Fruit fly (Drosophila melanogaster) whole organism, pupa: ENCODE measurements around the gene hb.

Experiments
- CG13204 ChIP-seq: fragments of 200-800 bp; sonication (Bioruptor generic); optimal IDR thresholded peaks from 2 replicates; lab custom pipeline; 2018; ENCODE audit warnings: missing biosample characterization, mild to moderate bottlenecking, missing genetic modification characterization, moderate library complexity
- CG15710 ChIP-seq: fragments of 200-800 bp; sonication (Bioruptor generic); optimal IDR thresholded peaks from 2 replicates; lab custom pipeline; 2018; ENCODE audit warnings: missing biosample characterization, mild to moderate bottlenecking, missing genetic modification characterization, moderate library complexity
- CG17806 ChIP-seq: fragments of 200-800 bp; sonication (Bioruptor generic); optimal IDR thresholded peaks from 2 replicates; lab custom pipeline; 2018; ENCODE audit warnings: missing biosample characterization, mild to moderate bottlenecking, missing genetic modification characterization, moderate library complexity
- CG34367 ChIP-seq: fragments of 200-800 bp; sonication (Bioruptor generic); optimal IDR thresholded peaks from 2 replicates; lab custom pipeline; 2018; ENCODE audit warnings: missing biosample characterization, mild to moderate bottlenecking, missing genetic modification characterization
- CG9948 ChIP-seq: fragments of 200-800 bp; sonication (Bioruptor generic); optimal IDR thresholded peaks from 2 replicates; lab custom pipeline; 2018; ENCODE audit warnings: missing biosample characterization, mild to moderate bottlenecking, missing genetic modification characterization, moderate library complexity
- D1 ChIP-seq: fragments of 200-800 bp; sonication (Bioruptor generic); optimal IDR thresholded peaks from 2 replicates; lab custom pipeline; 2018; ENCODE audit warnings: missing biosample characterization, mild to moderate bottlenecking, missing genetic modification characterization, moderate library complexity
- Ets98B ChIP-seq: fragments of 200-800 bp; sonication (Bioruptor generic); IDR thresholded peaks from 2 replicates; pipeline ENCODE4 v1.3.6; 2022; ENCODE audit warnings: missing biosample characterization, missing genetic modification characterization
- Pif1A ChIP-seq: fragments of 200-800 bp; sonication (Bioruptor generic); optimal IDR thresholded peaks from 3 replicates; lab custom pipeline; 2016; ENCODE audit warnings: missing biosample characterization, missing genetic modification characterization

DNA sequence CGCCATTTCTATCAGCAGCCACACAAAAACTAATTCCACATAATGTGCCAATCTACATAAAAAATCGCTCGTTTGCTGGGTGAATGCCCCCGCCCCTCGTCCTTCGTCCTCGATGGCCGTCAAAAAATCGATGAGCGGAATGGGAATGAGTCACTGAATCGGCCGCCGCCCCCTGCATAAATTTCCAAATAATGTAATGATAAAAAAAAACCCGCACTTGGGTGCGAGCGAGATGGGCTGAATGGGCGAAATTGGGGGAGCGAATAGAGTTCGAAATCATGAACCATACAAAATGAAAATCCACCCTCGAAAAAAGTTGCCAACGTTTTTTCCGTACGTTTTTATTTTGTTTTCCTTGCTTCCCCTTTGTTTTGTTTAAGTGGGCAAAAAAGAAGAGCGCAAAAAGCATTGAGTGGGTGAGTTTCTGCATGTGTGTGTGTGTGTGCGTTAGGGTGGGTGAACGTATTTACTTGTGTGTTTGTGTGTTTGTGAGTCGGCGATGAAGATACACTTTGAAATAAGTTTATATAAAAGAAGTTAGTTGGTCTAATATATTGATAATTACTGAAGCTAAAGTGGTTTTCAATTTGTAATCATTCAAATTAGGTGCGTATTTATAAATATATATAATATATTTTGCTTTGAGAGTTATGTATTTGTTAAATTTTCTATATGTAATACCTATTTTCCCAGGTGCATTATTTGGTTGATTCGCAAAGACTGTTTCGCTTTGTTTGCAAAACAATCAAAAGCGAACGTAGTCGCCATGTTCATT lies 7.9 kb upstream of the hb start:
- no peak for TF ChIP-seq Ets98B
- TF ChIP-seq Pif1A (GFP tag; lab: Kevin White, UChicago), result peak; percentile 33
- TF ChIP-seq D1 (tag; lab: Kevin White, UChicago), result no peak
- TF ChIP-seq CG9948 (tag; lab: Kevin White, UChicago), result no peak
- TF ChIP-seq CG15710, result no peak
- TF ChIP-seq CG34367 (tag; lab: Kevin White, UChicago), result peak; percentile 36
- peak; percentile 30 for TF ChIP-seq CG13204 (GFP tag; lab: Kevin White, UChicago)
- no peak for TF ChIP-seq CG17806 (tag; lab: Kevin White, UChicago)
